Fruit fly (Drosophila melanogaster): ENCODE results near the gene Ttc1.
A peak's percentile ranks its signal among the peaks of the same experiment; 100 is the strongest.

The Ttc1 gene

DNA sequence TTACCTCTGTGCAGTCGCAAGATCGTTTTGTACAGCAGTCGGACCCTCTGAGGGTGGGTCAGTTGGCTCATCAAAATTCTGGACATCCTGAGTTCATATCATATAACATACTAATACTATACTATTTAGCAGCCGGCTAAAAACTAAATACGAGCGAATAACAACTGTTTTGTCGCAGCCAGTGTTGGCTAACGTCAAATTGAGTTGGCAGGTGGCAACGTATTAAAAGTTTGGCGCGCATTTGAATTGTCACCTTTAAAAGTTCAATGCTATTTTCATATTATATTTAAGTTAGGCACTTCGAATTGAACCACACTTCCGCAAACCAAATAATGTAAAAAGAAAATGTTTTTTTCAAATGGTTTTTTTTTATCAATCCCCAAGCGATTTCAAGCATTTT, 39.5 kb upstream of the Ttc1 start, which contains the start of gene Sdhaf3:
Gene Sdhaf3, minus strand, starts transcription at position 177 of the 400 bp plus-strand sequence.
- TF ChIP-seq CG12236 (GFP tag; optimal IDR thresholded peaks at IDR 0.05): no peak
- no peak for TF ChIP-seq CG11696 (GFP tag; IDR thresholded peaks at IDR 0.05)
- no peak for TF ChIP-seq CG5953 (GFP tag; IDR thresholded peaks at IDR 0.05)
- TF ChIP-seq fd102C (GFP tag; optimal IDR thresholded peaks at IDR 0.05): no peak
- peak in 1 of 2 experiments; percentile 40 for TF ChIP-seq Pdp1 (GFP tag; optimal IDR thresholded peaks at IDR 0.05)
- TF ChIP-seq CG2889 (GFP tag; IDR thresholded peaks at IDR 0.05): no peak
- TF ChIP-seq CG1233 (GFP tag; optimal IDR thresholded peaks at IDR 0.05): no peak
- TF ChIP-seq CG11723 (GFP tag; optimal IDR thresholded peaks at IDR 0.05): no peak
- no peak for TF ChIP-seq Kr (GFP tag; optimal IDR thresholded peaks at IDR 0.05)
- peak; percentile 15 for TF ChIP-seq CG14710 (tag; optimal IDR thresholded peaks at IDR 0.05)
- TF ChIP-seq Xrp1 (GFP tag; IDR thresholded peaks at IDR 0.05): no peak
- TF ChIP-seq CG30020 (tag; optimal IDR thresholded peaks at IDR 0.05): no peak
- no peak for TF ChIP-seq Asciz (GFP tag; optimal IDR thresholded peaks at IDR 0.05)
- peak; percentile 18 for TF ChIP-seq HmgZ (tag; optimal IDR thresholded peaks at IDR 0.05)
- peak; percentile 32 for TF ChIP-seq BEAF-32 (GFP tag; optimal IDR thresholded peaks at IDR 0.05)
- TF ChIP-seq CG10267 (tag; optimal IDR thresholded peaks at IDR 0.05): peak; percentile 89
- TF ChIP-seq Tbp (GFP tag; optimal IDR thresholded peaks at IDR 0.05): no peak
- TF ChIP-seq vfl (GFP tag; optimal IDR thresholded peaks at IDR 0.05): peak; percentile 19
- TF ChIP-seq tx (GFP tag; optimal IDR thresholded peaks at IDR 0.05): no peak
- no peak for TF ChIP-seq pnt (GFP tag; optimal IDR thresholded peaks at IDR 0.05)
- no peak for TF ChIP-seq vnd (GFP tag; IDR thresholded peaks at IDR 0.05; ENCODE audit: partially characterized antibody)
- no peak for TF ChIP-seq fu2 (GFP tag; optimal IDR thresholded peaks at IDR 0.05)
- TF ChIP-seq Lhr (GFP tag; optimal IDR thresholded peaks at IDR 0.05): no peak
- peak; percentile 15 for TF ChIP-seq CG15514 (GFP tag; optimal IDR thresholded peaks at IDR 0.05)
- no peak for TF ChIP-seq zen (tag; optimal IDR thresholded peaks at IDR 0.05)
- peak; percentile 47; the same call in 1 of the 2 replicates for TF ChIP-seq MBD-R2 (GFP tag; IDR thresholded peaks at IDR 0.05)
- peak in 1 of 2 experiments; percentile 74 for TF ChIP-seq crp (GFP tag; optimal IDR thresholded peaks at IDR 0.05)
- no peak for TF ChIP-seq CG6689 (GFP tag; IDR thresholded peaks at IDR 0.05)
- peak; percentile 28 for TF ChIP-seq CTCF (GFP tag; optimal IDR thresholded peaks at IDR 0.05)
- TF ChIP-seq CG3847 (GFP tag; IDR thresholded peaks at IDR 0.05): peak; percentile 31; the same call in 1 of the 2 replicates
- TF ChIP-seq CG12659 (GFP tag; optimal IDR thresholded peaks at IDR 0.05): peak; percentile 17
- TF ChIP-seq Ets97D (GFP tag; optimal IDR thresholded peaks at IDR 0.05): peak; percentile 19
- TF ChIP-seq CG2202 (tag; optimal IDR thresholded peaks at IDR 0.05): no peak
- peak; percentile 0 for TF ChIP-seq MESR4 (GFP tag; optimal IDR thresholded peaks at IDR 0.05)
- no peak for TF ChIP-seq pros (GFP tag; optimal IDR thresholded peaks at IDR 0.05)
- TF ChIP-seq E2f2 (GFP tag; IDR thresholded peaks at IDR 0.05): peak; percentile 93
- no peak for TF ChIP-seq CG13894 (tag; optimal IDR thresholded peaks at IDR 0.05)
- TF ChIP-seq zfh1 (GFP tag; IDR thresholded peaks at IDR 0.05): 0 out of 3 replicates have a peak, but pooled peaks have one; percentile 5
- TF ChIP-seq CG16813 (GFP tag; IDR thresholded peaks at IDR 0.05; ENCODE audit: partially characterized antibody): 0 out of 3 replicates have a peak, but pooled peaks have one; percentile 14
- no peak for TF ChIP-seq BtbVII (GFP tag; optimal IDR thresholded peaks at IDR 0.05)
- no peak for TF ChIP-seq slou (GFP tag; optimal IDR thresholded peaks at IDR 0.05)
- no peak for TF ChIP-seq nau (GFP tag; optimal IDR thresholded peaks at IDR 0.05)
- no peak for TF ChIP-seq chm (GFP tag; IDR thresholded peaks at IDR 0.05)
- TF ChIP-seq Dip3 (GFP tag; optimal IDR thresholded peaks at IDR 0.05): no peak
- peak; percentile 13 for TF ChIP-seq lilli (GFP tag; optimal IDR thresholded peaks at IDR 0.05)
- TF ChIP-seq Mes4 (GFP tag; optimal IDR thresholded peaks at IDR 0.05): no peak
- peak; percentile 25 for TF ChIP-seq Myb (GFP tag; optimal IDR thresholded peaks at IDR 0.05)
- peak; percentile 56 for TF ChIP-seq pzg (GFP tag; optimal IDR thresholded peaks at IDR 0.05)
- peak; percentile 46; the same call in 1 of the 2 replicates for TF ChIP-seq Rfx (GFP tag; IDR thresholded peaks at IDR 0.05)
- TF ChIP-seq CG4617 (GFP tag; optimal IDR thresholded peaks at IDR 0.05; ENCODE audit: borderline replicate concordance): peak; percentile 5
- TF ChIP-seq Med (GFP tag): peak; percentile 78

Data from whole organism, embryonic.